Fruit fly (Drosophila melanogaster) whole organism, prepupa: Measurements from ENCODE around the gene CG33725.

ENCODE experiments used
- CG10631 ChIP-seq: fragments of 200-800 bp; sonication (Bioruptor generic); optimal IDR thresholded peaks from 2 replicates; lab custom pipeline; 2016; ENCODE audit warnings: missing biosample characterization, missing genetic modification characterization
- CG11294 ChIP-seq: fragments of 200-800 bp; sonication (Bioruptor generic); IDR thresholded peaks from 2 replicates; pipeline ENCODE4 v1.3.6; 2022; ENCODE audit warnings: missing biosample characterization, missing genetic modification characterization
- CG11762 ChIP-seq: fragments of 200-800 bp; sonication (Bioruptor generic); optimal IDR thresholded peaks from 3 replicates; lab custom pipeline; 2016; ENCODE audit warnings: missing biosample characterization, missing genetic modification characterization; ENCODE audit not compliant: insufficient read depth
- CG16779 ChIP-seq: fragments of 200-800 bp; sonication (Bioruptor generic); optimal IDR thresholded peaks from 3 replicates; lab custom pipeline; 2017; ENCODE audit warnings: missing biosample characterization, mild to moderate bottlenecking, missing genetic modification characterization
- CG4318 ChIP-seq: fragments of 200-800 bp; sonication (Bioruptor generic); optimal IDR thresholded peaks from 3 replicates; lab custom pipeline; 2017; ENCODE audit warnings: missing biosample characterization, mild to moderate bottlenecking, missing genetic modification characterization
- Gug ChIP-seq: fragments of 200-800 bp; sonication (Bioruptor generic); IDR thresholded peaks from 2 replicates; pipeline ENCODE4 v1.3.6; 2022; ENCODE audit warnings: missing biosample characterization, missing genetic modification characterization
- esn ChIP-seq: fragments of 200-800 bp; sonication (Bioruptor generic); optimal IDR thresholded peaks from 2 replicates; lab custom pipeline; 2016; ENCODE audit warnings: missing biosample characterization, mild to moderate bottlenecking, missing genetic modification characterization, moderate library complexity
- fd59A ChIP-seq: fragments of 200-800 bp; sonication (Bioruptor generic); optimal IDR thresholded peaks from 2 replicates; lab custom pipeline; 2017; ENCODE audit warnings: missing biosample characterization, mild to moderate bottlenecking, missing genetic modification characterization, missing genetic modification reagents

DNA sequence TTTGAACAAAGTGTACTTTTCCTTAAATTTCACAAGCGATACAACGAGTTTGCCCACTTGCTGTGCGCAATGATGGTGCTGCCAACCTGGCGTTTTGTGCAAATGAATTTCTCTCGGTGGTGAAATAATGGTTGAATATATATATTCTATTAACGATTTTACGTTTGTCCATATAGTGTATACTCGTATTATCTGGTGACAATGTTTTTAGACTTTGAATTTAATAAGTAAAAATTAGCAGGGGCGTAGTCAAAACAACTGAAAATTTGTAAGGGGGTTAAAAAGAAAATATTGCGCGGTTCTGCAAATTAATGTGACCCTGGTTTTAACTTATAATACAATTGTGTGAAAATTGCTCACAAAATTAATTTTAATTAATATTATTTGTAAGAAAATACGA lies 41.5 kb downstream of the CG33725 start, which contains the start of the genes ver and Gcn5:
- TF ChIP-seq fd59A (GFP tag; lab: Kevin White, UChicago): peak; percentile 87
- peak; percentile 95 for TF ChIP-seq CG11294 (GFP tag; lab: Robert Waterston, UW)
- peak; percentile 96 for TF ChIP-seq Gug (GFP tag; lab: Robert Waterston, UW)
- peak; percentile 98 for TF ChIP-seq esn (GFP tag; lab: Kevin White, UChicago)
- TF ChIP-seq CG4318 (GFP tag; lab: Kevin White, UChicago): peak; percentile 94
- TF ChIP-seq CG11762 (GFP tag; lab: Kevin White, UChicago): peak; percentile 92
- peak; percentile 90 for TF ChIP-seq CG16779 (tag; lab: Kevin White, UChicago)
- TF ChIP-seq CG10631 (GFP tag; lab: Kevin White, UChicago): peak; percentile 96
